Worm (Caenorhabditis elegans): ENCODE data around the gene ZK856.7.

Gene ZK856.7

ce11 chrV:10205483-10205882 is 3.6 kb downstream of the ZK856.7 start, which contains the start of gene ZK856.16:
Gene ZK856.16 (minus strand): TSS chrV:10205583.
- TF ChIP-seq hif-1 (tag; optimal IDR thresholded peaks at IDR 0.05) (no peak), nhr-48 (tag; optimal IDR thresholded peaks at IDR 0.05) (no peak), set-16 (GFP tag; IDR thresholded peaks at IDR 0.05) (no peak), mdt-29 (GFP tag; IDR thresholded peaks at IDR 0.05) (no peak), dve-1 (tag; optimal IDR thresholded peaks at IDR 0.05; ENCODE audit: insufficient read depth) (no peak), nhr-11 (tag; optimal IDR thresholded peaks at IDR 0.05) (no peak), nhr-25 (tag; optimal IDR thresholded peaks at IDR 0.05; ENCODE audit: borderline replicate concordance, insufficient read depth) (no peak)

ce11 chrV:10206502-10206901 is 4.6 kb downstream of the ZK856.7 start, which contains the start of gene rpc-25:
Gene rpc-25 (minus strand): TSS chrV:10206602.
- no peak for TF ChIP-seq Y5F2A.4 (GFP tag; optimal IDR thresholded peaks at IDR 0.05)

- TF ChIP-seq duxl-1 (tag; optimal IDR thresholded peaks at IDR 0.05; ENCODE audit: poor library complexity) (peak; percentile 35), lsy-2 (tag; optimal IDR thresholded peaks at IDR 0.05) (no peak)
These were observed 8.3 kb downstream of the ZK856.7 start, which contains the start of gene tftc-3 for ce11 chrV:10210244-10210643. Gene tftc-3 (minus strand): TSS chrV:10210344.

ce11 chrV:10212027-10212426 is 10.1 kb downstream of the ZK856.7 start, which contains the start of gene zhit-3:
Gene zhit-3 (minus strand): TSS chrV:10212127.
- no peak for TF ChIP-seq F49E8.2 (tag; optimal IDR thresholded peaks at IDR 0.05; ENCODE audit: borderline replicate concordance)
- TF ChIP-seq nhr-10 (tag; optimal IDR thresholded peaks at IDR 0.05), result no peak
- TF ChIP-seq egl-43 (GFP tag; IDR thresholded peaks at IDR 0.05), result no peak
- no peak for TF ChIP-seq zag-1 (tag; optimal IDR thresholded peaks at IDR 0.05)
- TF ChIP-seq F37D6.2 (tag; optimal IDR thresholded peaks at IDR 0.05), result no peak
- TF ChIP-seq mxl-2 (GFP tag; conservative IDR thresholded peaks at IDR 0.05), result no peak
- no peak for TF ChIP-seq gei-8 (GFP tag; optimal IDR thresholded peaks at IDR 0.05)
- TF ChIP-seq dmd-6 (GFP tag; IDR thresholded peaks at IDR 0.05), result no peak
- TF ChIP-seq nhr-41 (GFP tag; IDR thresholded peaks at IDR 0.05), result no peak
- no peak for TF ChIP-seq F10B5.3 (tag; optimal IDR thresholded peaks at IDR 0.05)
- TF ChIP-seq lin-13 (GFP tag; optimal IDR thresholded peaks at IDR 0.05), result no peak
- TF ChIP-seq ceh-32 (tag; optimal IDR thresholded peaks at IDR 0.05; ENCODE audit: poor library complexity), result no peak
- TF ChIP-seq ama-1 (optimal IDR thresholded peaks at IDR 0.05), result no peak

- TF ChIP-seq ctbp-1 (GFP tag; IDR thresholded peaks at IDR 0.05) (no peak), pqm-1 (tag; optimal IDR thresholded peaks at IDR 0.05) (no peak), unc-130 (GFP tag; optimal IDR thresholded peaks at IDR 0.05) (no peak), rbr-2 (tag; optimal IDR thresholded peaks at IDR 0.05) (no peak), egl-43 (GFP tag; IDR thresholded peaks at IDR 0.05) (no peak), daf-19 (GFP tag; conservative IDR thresholded peaks at IDR 0.05) (no peak)
These were observed 10.7 kb downstream of the ZK856.7 start, which contains the start of gene hpo-40 for ce11 chrV:10212627-10213026. Gene hpo-40 (plus strand): TSS chrV:10212927.

ce11 chrV:10216724-10217123 is 14.8 kb downstream of the ZK856.7 start, which contains the start of gene ZK856.14:
Gene ZK856.14 (plus strand): TSS chrV:10217024.
- no peak for TF ChIP-seq lim-7 (GFP tag; IDR thresholded peaks at IDR 0.05)
- no peak for TF ChIP-seq ceh-20 (GFP tag; IDR thresholded peaks at IDR 0.05)
- TF ChIP-seq set-16 (GFP tag; IDR thresholded peaks at IDR 0.05), result no peak
- TF ChIP-seq T20F7.1 (GFP tag; optimal IDR thresholded peaks at IDR 0.05), result no peak
- no peak for TF ChIP-seq hlh-11 (tag; optimal IDR thresholded peaks at IDR 0.05)
- no peak for TF ChIP-seq ces-1 (GFP tag; optimal IDR thresholded peaks at IDR 0.05)
- TF ChIP-seq attf-4 (tag; optimal IDR thresholded peaks at IDR 0.05), result no peak
- no peak for TF ChIP-seq zfp-3 (GFP tag; conservative IDR thresholded peaks at IDR 0.05)
- TF ChIP-seq nhr-48 (tag; optimal IDR thresholded peaks at IDR 0.05), result no peak
- no peak for TF ChIP-seq duxl-1 (tag; optimal IDR thresholded peaks at IDR 0.05; ENCODE audit: poor library complexity)
- TF ChIP-seq snpc-4 (tag; optimal IDR thresholded peaks at IDR 0.05), result no peak
- no peak for TF ChIP-seq nhr-11 (tag; optimal IDR thresholded peaks at IDR 0.05)
- TF ChIP-seq spr-1 (tag; optimal IDR thresholded peaks at IDR 0.05), result no peak

Data from whole organism, L4 larva.